Worm (Caenorhabditis elegans) whole organism, L1 larva: ENCODE measurements around the gene T14B4.8.

Experiments
- blmp-1 ChIP-seq: fragments of 150-350 bp; optimal IDR thresholded peaks from 2 replicates; lab custom pipeline; 2014; ENCODE audit warnings: missing biosample characterization, missing genetic modification characterization
- ceh-63 ChIP-seq: fragments of 200-800 bp; sonication (Bioruptor generic); optimal IDR thresholded peaks from 2 replicates; lab custom pipeline; 2018; ENCODE audit warnings: mild to moderate bottlenecking, missing genetic modification characterization, missing compliant biosample characterization
- ceh-82 ChIP-seq, 3 experiments: fragments of 150-350 bp in 1 of 3; sonication (generic microtip) in 2 of 3; optimal IDR thresholded peaks; 2 replicates each; lab custom pipeline; 2014 to 2017; ENCODE audit warnings: missing biosample characterization in 3 of 3, missing genetic modification characterization in 3 of 3
- ceh-88 ChIP-seq: fragments of 200-800 bp; sonication (Bioruptor generic); IDR thresholded peaks from 2 replicates; pipeline ENCODE4 v1.3.6; 2022; ENCODE audit warnings: missing genetic modification characterization, missing compliant biosample characterization
- dpl-1 ChIP-seq, 3 experiments: fragments of 150-350 bp in 2 of 3; sonication (generic microtip) in 1 of 3; optimal IDR thresholded peaks; 2 replicates each; lab custom pipeline; 2014 to 2017; ENCODE audit warnings: missing biosample characterization in 3 of 3, missing genetic modification characterization in 3 of 3, missing genetic modification reagents in 3 of 3
- efl-3 ChIP-seq: fragments of 200-800 bp; sonication (Bioruptor generic); optimal IDR thresholded peaks from 2 replicates; lab custom pipeline; 2018; ENCODE audit warnings: mild to moderate bottlenecking, missing genetic modification characterization, missing compliant biosample characterization
- elt-3 ChIP-seq, 6 experiments: fragments of 150-350 bp in 1 of 6; sonication (generic microtip); optimal IDR thresholded peaks; 2 replicates each; lab custom pipeline; 2017 to 2018; ENCODE audit warnings: missing biosample characterization in 6 of 6, missing genetic modification characterization in 6 of 6, inconsistent platforms in 1 of 6
- ets-5 ChIP-seq: fragments of 200-800 bp; sonication (Bioruptor generic); IDR thresholded peaks from 2 replicates; pipeline ENCODE4 v1.3.6; 2022; ENCODE audit warnings: missing genetic modification characterization, missing compliant biosample characterization
- fkh-8 ChIP-seq: sonication (generic microtip); optimal IDR thresholded peaks from 2 replicates; lab custom pipeline; 2016; ENCODE audit warnings: mild to moderate bottlenecking, missing genetic modification characterization, missing compliant biosample characterization
- fos-1 ChIP-seq: fragments of 150-350 bp; optimal IDR thresholded peaks from 2 replicates; lab custom pipeline; 2014; ENCODE audit warnings: missing biosample characterization, missing genetic modification characterization
- hlh-4 ChIP-seq: sonication (generic microtip); optimal IDR thresholded peaks from 2 replicates; lab custom pipeline; 2016; ENCODE audit warnings: mild to moderate bottlenecking, missing genetic modification characterization, missing compliant biosample characterization
- hpl-2 ChIP-seq: fragments of 150-350 bp; optimal IDR thresholded peaks from 2 replicates; lab custom pipeline; 2014; ENCODE audit warnings: missing biosample characterization, missing genetic modification reagents, missing genetic modification characterization
- irx-1 ChIP-seq: sonication (generic microtip); optimal IDR thresholded peaks from 2 replicates; lab custom pipeline; 2016; ENCODE audit warnings: missing genetic modification characterization, missing compliant biosample characterization
- jun-1 ChIP-seq: fragments of 150-350 bp; optimal IDR thresholded peaks from 2 replicates; lab custom pipeline; 2014; ENCODE audit warnings: missing biosample characterization, missing genetic modification reagents, missing genetic modification characterization
- lin-35 ChIP-seq, 2 experiments: fragments of 150-350 bp; optimal IDR thresholded peaks; 2 replicates each; lab custom pipeline; 2014; ENCODE audit warnings: missing biosample characterization in 2 of 2, missing genetic modification characterization in 2 of 2, missing genetic modification reagents in 2 of 2
- lin-39 ChIP-seq: fragments of 150-350 bp; optimal IDR thresholded peaks from 2 replicates; lab custom pipeline; 2014; ENCODE audit warnings: missing biosample characterization, missing genetic modification reagents, missing genetic modification characterization
- lir-3 ChIP-seq: sonication (generic microtip); optimal IDR thresholded peaks from 2 replicates; lab custom pipeline; 2016; ENCODE audit warnings: mild to moderate bottlenecking, missing genetic modification characterization, moderate library complexity, missing compliant biosample characterization; ENCODE audit not compliant: poor library complexity
- lsy-2 ChIP-seq, 2 experiments: fragments of 150-350 bp; optimal IDR thresholded peaks; 2 replicates each; lab custom pipeline; 2014; ENCODE audit warnings: missing biosample characterization in 2 of 2, missing genetic modification characterization in 2 of 2
- nhr-12 ChIP-seq: sonication (generic microtip); optimal IDR thresholded peaks from 2 replicates; lab custom pipeline; 2017; ENCODE audit warnings: missing biosample characterization, missing genetic modification characterization
- nhr-19 ChIP-seq: fragments of 200-800 bp; sonication (Bioruptor generic); conservative IDR thresholded peaks from 2 replicates; pipeline ENCODE4 v1.3.6; 2022; ENCODE audit warnings: missing genetic modification characterization, missing compliant biosample characterization
- nhr-20 ChIP-seq: sonication (generic microtip); optimal IDR thresholded peaks from 2 replicates; lab custom pipeline; 2016; ENCODE audit warnings: mild to moderate bottlenecking, missing genetic modification characterization, missing compliant biosample characterization
- nhr-71 ChIP-seq: sonication (generic microtip); optimal IDR thresholded peaks from 2 replicates; lab custom pipeline; 2016; ENCODE audit warnings: mild to moderate bottlenecking, missing genetic modification characterization, moderate library complexity, missing compliant biosample characterization
- nhr-76 ChIP-seq: sonication (generic microtip); optimal IDR thresholded peaks from 2 replicates; lab custom pipeline; 2017; ENCODE audit warnings: missing biosample characterization, missing genetic modification characterization
- nhr-77 ChIP-seq: fragments of 150-350 bp; optimal IDR thresholded peaks from 2 replicates; lab custom pipeline; 2014; ENCODE audit warnings: missing biosample characterization, missing genetic modification characterization
- nhr-84 ChIP-seq: sonication (generic microtip); optimal IDR thresholded peaks from 2 replicates; lab custom pipeline; 2017; ENCODE audit warnings: missing biosample characterization, missing genetic modification characterization
- nhr-85 ChIP-seq: sonication (generic microtip); peaks from one replicate; lab custom pipeline; 2016; ENCODE audit warnings: missing genetic modification characterization, inconsistent platforms, missing compliant biosample characterization
- nhr-90 ChIP-seq: sonication (generic microtip); optimal IDR thresholded peaks from 2 replicates; lab custom pipeline; 2016; ENCODE audit warnings: mild to moderate bottlenecking, missing genetic modification characterization, missing compliant biosample characterization; ENCODE audit not compliant: poor library complexity
- pag-3 ChIP-seq: sonication (generic microtip); optimal IDR thresholded peaks from 2 replicates; lab custom pipeline; 2017; ENCODE audit warnings: missing genetic modification characterization, mild to moderate bottlenecking, missing compliant biosample characterization, antibody characterized with exemption, borderline replicate concordance; ENCODE audit not compliant: insufficient read depth
- pax-3 ChIP-seq: fragments of 200-800 bp; sonication (Bioruptor generic); optimal IDR thresholded peaks from 2 replicates; lab custom pipeline; 2018; ENCODE audit warnings: mild to moderate bottlenecking, missing genetic modification characterization, moderate library complexity, missing compliant biosample characterization
- rnt-1 ChIP-seq: sonication (generic microtip); optimal IDR thresholded peaks from 2 replicates; lab custom pipeline; 2016; ENCODE audit warnings: mild to moderate bottlenecking, missing genetic modification characterization, moderate library complexity, missing compliant biosample characterization
- skn-1 ChIP-seq: fragments of 150-350 bp; optimal IDR thresholded peaks from 2 replicates; lab custom pipeline; 2014; ENCODE audit warnings: missing biosample characterization, missing genetic modification characterization
- snpc-4 ChIP-seq: fragments of 150-350 bp; optimal IDR thresholded peaks from 2 replicates; lab custom pipeline; 2014; ENCODE audit warnings: missing biosample characterization, missing genetic modification characterization
- swsn-7 ChIP-seq: sonication (generic microtip); optimal IDR thresholded peaks from 2 replicates; lab custom pipeline; 2016; ENCODE audit warnings: missing genetic modification characterization, missing compliant biosample characterization
- unc-130 ChIP-seq: fragments of 150-350 bp; optimal IDR thresholded peaks from 2 replicates; lab custom pipeline; 2017; ENCODE audit warnings: missing biosample characterization, missing genetic modification characterization, inconsistent platforms
- unc-30 ChIP-seq: sonication (generic microtip); optimal IDR thresholded peaks from 2 replicates; lab custom pipeline; 2017; ENCODE audit warnings: missing biosample characterization, missing genetic modification characterization
- unc-62 ChIP-seq: fragments of 150-350 bp; optimal IDR thresholded peaks from 2 replicates; lab custom pipeline; 2014; ENCODE audit warnings: missing biosample characterization, missing genetic modification reagents, missing genetic modification characterization
- xbp-1 ChIP-seq: sonication (generic microtip); optimal IDR thresholded peaks from 2 replicates; lab custom pipeline; 2016; ENCODE audit warnings: missing genetic modification characterization, missing compliant biosample characterization
- ztf-11 ChIP-seq, 2 experiments: sonication (generic microtip); optimal IDR thresholded peaks; 2 replicates each; lab custom pipeline; 2016 to 2017; ENCODE audit warnings: missing genetic modification characterization in 2 of 2, missing biosample characterization in 1 of 2, missing compliant biosample characterization in 1 of 2

T14B4.8 gene

ce11 chrII:6741428-6741827 lies 12.2 kb upstream of the T14B4.8 start, which contains the start of gene exos-8 (continued):
- TF ChIP-seq nhr-19 (GFP tag; lab: Robert Waterston, UW): peak; percentile 45
- peak; percentile 59 for TF ChIP-seq nhr-85
- TF ChIP-seq fkh-8: peak; percentile 58
- no peak for TF ChIP-seq hlh-4 (tag; lab: Kevin White, UChicago)
- TF ChIP-seq lir-3: peak; percentile 75
- peak; percentile 55 for TF ChIP-seq blmp-1 (tag; lab: Kevin White, UChicago)
- TF ChIP-seq xbp-1 (tag; lab: Kevin White, UChicago): peak; percentile 53
- peak; percentile 65 for TF ChIP-seq nhr-20 (tag; lab: Kevin White, UChicago)
- peak; percentile 9 for TF ChIP-seq hpl-2
- peak; percentile 69 for TF ChIP-seq nhr-71 (tag; lab: Kevin White, UChicago)
- TF ChIP-seq dpl-1 (GFP tag; optimal IDR thresholded peaks at IDR 0.05; lab: Kevin White, UChicago): peak; percentile 46 to 71 (median 56)
- TF ChIP-seq elt-3 (tag; optimal IDR thresholded peaks at IDR 0.05; lab: Kevin White, UChicago): peak in 1 of 6 experiments; percentile 55
- TF ChIP-seq ztf-11 (tag; optimal IDR thresholded peaks at IDR 0.05; lab: Kevin White, UChicago): peak in 1 of 2 experiments; percentile 17
- peak; percentile 89 for TF ChIP-seq rnt-1 (tag; lab: Kevin White, UChicago)
- peak; percentile 11 for TF ChIP-seq unc-130 (tag; lab: Kevin White, UChicago)
- TF ChIP-seq nhr-84 (tag; lab: Kevin White, UChicago): no peak
- peak; percentile 15 for TF ChIP-seq snpc-4 (tag; lab: Kevin White, UChicago)
- no peak for TF ChIP-seq nhr-76 (tag; lab: Kevin White, UChicago)
- no peak for TF ChIP-seq ceh-88 (GFP tag; lab: Robert Waterston, UW)
- TF ChIP-seq ceh-82 (tag; optimal IDR thresholded peaks at IDR 0.05; lab: Kevin White, UChicago): peak in 2 of 3 experiments; percentile 33 to 71
- TF ChIP-seq nhr-77: peak; percentile 63
- peak; percentile 13 for TF ChIP-seq nhr-90 (tag; lab: Kevin White, UChicago)
- TF ChIP-seq ets-5 (GFP tag; lab: Robert Waterston, UW): no peak
- peak; percentile 37 for TF ChIP-seq swsn-7 (tag; lab: Kevin White, UChicago)

ce11 chrII:6736604-6737003 lies 7.4 kb upstream of the T14B4.8 start, which contains the start of gene T14B4.1:
Gene T14B4.1 (plus strand): TSS chrII:6736904.
- no peak for TF ChIP-seq pag-3
- no peak for TF ChIP-seq unc-30 (tag; lab: Kevin White, UChicago)
- no peak for TF ChIP-seq lin-39 (tag; lab: Kevin White, UChicago)
- no peak for TF ChIP-seq lsy-2 (tag; optimal IDR thresholded peaks at IDR 0.05; lab: Kevin White, UChicago)
- TF ChIP-seq unc-62 (GFP tag; lab: Kevin White, UChicago): no peak
- TF ChIP-seq, all 84 proteins: peak for 0

ce11 chrII:6736066-6736465 lies 6.9 kb upstream of the T14B4.8 start, which contains the start of gene mrps-18.C:
Gene mrps-18.C (plus strand): TSS chrII:6736203.
- no peak for TF ChIP-seq lsy-2 (tag; optimal IDR thresholded peaks at IDR 0.05; lab: Kevin White, UChicago)
- TF ChIP-seq ceh-63 (GFP tag; lab: Kevin White, UChicago): no peak
- no peak for TF ChIP-seq efl-3
- TF ChIP-seq irx-1 (tag; lab: Kevin White, UChicago): no peak
- TF ChIP-seq nhr-12 (tag; lab: Kevin White, UChicago): no peak
- no peak for TF ChIP-seq pax-3 (tag; lab: Kevin White, UChicago)
- TF ChIP-seq skn-1 (tag; lab: Kevin White, UChicago): no peak
- no peak for TF ChIP-seq lin-35 (GFP tag; optimal IDR thresholded peaks at IDR 0.05; lab: Kevin White, UChicago)
- TF ChIP-seq lir-3: no peak
- TF ChIP-seq elt-3 (tag; optimal IDR thresholded peaks at IDR 0.05; lab: Kevin White, UChicago): no peak
- TF ChIP-seq fos-1 (tag; lab: Kevin White, UChicago): no peak
- TF ChIP-seq nhr-85: no peak
- TF ChIP-seq jun-1 (tag; lab: Kevin White, UChicago): no peak
- TF ChIP-seq, all 84 proteins: peak for 0
